Worm (Caenorhabditis elegans) whole organism, L4 larva: ENCODE data around the gene fipr-19.

Source experiments
- F10B5.3 ChIP-seq: sonication (generic microtip); optimal IDR thresholded peaks from 2 replicates; lab custom pipeline; 2016; ENCODE audit warnings: mild to moderate bottlenecking, missing genetic modification characterization, missing compliant biosample characterization
- F37D6.2 ChIP-seq: sonication (generic microtip); optimal IDR thresholded peaks from 2 replicates; lab custom pipeline; 2016; ENCODE audit warnings: mild to moderate bottlenecking, missing genetic modification characterization, missing compliant biosample characterization
- R02D3.7 ChIP-seq: fragments of 150-350 bp; sonication (generic microtip); optimal IDR thresholded peaks from 3 replicates; lab custom pipeline; 2014; ENCODE audit warnings: missing biosample characterization, missing genetic modification characterization
- T20F7.1 ChIP-seq: fragments of 200-800 bp; sonication (Bioruptor generic); optimal IDR thresholded peaks from 2 replicates; lab custom pipeline; 2018; ENCODE audit warnings: mild to moderate bottlenecking, missing genetic modification characterization, missing compliant biosample characterization
- Y75B8A.6 ChIP-seq: fragments of 200-800 bp; sonication (Bioruptor generic); IDR thresholded peaks from 2 replicates; pipeline ENCODE4 v1.3.6; 2022; ENCODE audit warnings: missing genetic modification reagents, missing genetic modification characterization, missing compliant biosample characterization
- ZK337.2 ChIP-seq: fragments of 200-800 bp; sonication (Bioruptor generic); IDR thresholded peaks from 2 replicates; pipeline ENCODE4 v1.3.6; 2022; ENCODE audit warnings: missing genetic modification reagents, missing genetic modification characterization, missing compliant biosample characterization
- ZK546.5 ChIP-seq, 2 experiments: sonication (generic microtip); optimal IDR thresholded peaks; 2 replicates each; lab custom pipeline; 2017; ENCODE audit warnings: missing biosample characterization in 2 of 2, missing genetic modification characterization in 2 of 2
- aha-1 ChIP-seq: fragments of 150-350 bp; peaks from one replicate; lab custom pipeline; 2014; ENCODE audit warnings: missing biosample characterization, missing genetic modification characterization
- ceh-32 ChIP-seq: sonication (generic microtip); optimal IDR thresholded peaks from 2 replicates; lab custom pipeline; 2016; ENCODE audit warnings: mild to moderate bottlenecking, missing genetic modification characterization, missing compliant biosample characterization; ENCODE audit not compliant: poor library complexity
- ceh-44 ChIP-seq: fragments of 200-800 bp; sonication (Bioruptor generic); IDR thresholded peaks from 2 replicates; pipeline ENCODE4 v1.3.6; 2022; ENCODE audit warnings: missing genetic modification reagents, missing genetic modification characterization, missing compliant biosample characterization
- cey-2 ChIP-seq: sonication (generic microtip); optimal IDR thresholded peaks from 3 replicates; lab custom pipeline; 2017; ENCODE audit warnings: missing genetic modification characterization, mild to moderate bottlenecking, missing compliant biosample characterization, antibody characterized with exemption, borderline replicate concordance; ENCODE audit not compliant: insufficient read depth
- daf-12 ChIP-seq: fragments of 150-350 bp; optimal IDR thresholded peaks from 2 replicates; lab custom pipeline; 2014; ENCODE audit warnings: missing biosample characterization, missing genetic modification reagents, missing genetic modification characterization
- dmd-6 ChIP-seq: fragments of 200-800 bp; sonication (Bioruptor generic); IDR thresholded peaks from 2 replicates; pipeline ENCODE4 v1.3.6; 2022; ENCODE audit warnings: missing genetic modification reagents, missing genetic modification characterization, missing compliant biosample characterization
- dpl-1 ChIP-seq: fragments of 150-350 bp; optimal IDR thresholded peaks from 2 replicates; lab custom pipeline; 2014; ENCODE audit warnings: missing biosample characterization, missing genetic modification reagents, missing genetic modification characterization
- dve-1 ChIP-seq: sonication (generic microtip); optimal IDR thresholded peaks from 2 replicates; lab custom pipeline; 2017; ENCODE audit warnings: antibody characterized with exemption, mild to moderate bottlenecking, missing genetic modification characterization, missing compliant biosample characterization; ENCODE audit not compliant: insufficient read depth
- hif-1 ChIP-seq, 2 experiments: sonication (generic microtip); optimal IDR thresholded peaks; 2 replicates each; lab custom pipeline; 2016 to 2017; ENCODE audit warnings: missing compliant biosample characterization in 2 of 2, missing genetic modification characterization in 2 of 2, missing genetic modification reagents in 2 of 2, missing genotype in 2 of 2, mild to moderate bottlenecking in 1 of 2
- hlh-11 ChIP-seq: fragments of 200-800 bp; sonication (Bioruptor generic); optimal IDR thresholded peaks from 2 replicates; lab custom pipeline; 2018; ENCODE audit warnings: mild to moderate bottlenecking, missing genetic modification characterization, missing compliant biosample characterization
- hlh-30 ChIP-seq: sonication (generic microtip); optimal IDR thresholded peaks from 2 replicates; lab custom pipeline; 2017; ENCODE audit warnings: antibody characterized with exemption, mild to moderate bottlenecking, missing genetic modification characterization, missing compliant biosample characterization; ENCODE audit not compliant: insufficient read depth
- lin-38 ChIP-seq: fragments of 200-800 bp; sonication (Bioruptor generic); IDR thresholded peaks from 2 replicates; pipeline ENCODE4 v1.3.6; 2022; ENCODE audit warnings: missing genetic modification reagents, missing genetic modification characterization, missing compliant biosample characterization
- mdl-1 ChIP-seq, 2 experiments: fragments of 150-350 bp in 1 of 2; sonication (generic microtip) in 1 of 2; optimal IDR thresholded peaks; 2 replicates each; lab custom pipeline; 2014 to 2017; ENCODE audit warnings: missing biosample characterization in 2 of 2, missing genetic modification characterization in 2 of 2
- mdt-29 ChIP-seq: fragments of 200-800 bp; sonication (Bioruptor generic); IDR thresholded peaks from 2 replicates; pipeline ENCODE4 v1.3.6; 2022; ENCODE audit warnings: missing genetic modification reagents, missing genetic modification characterization, missing compliant biosample characterization
- mes-2 ChIP-seq: sonication (generic microtip); optimal IDR thresholded peaks from 2 replicates; lab custom pipeline; 2016; ENCODE audit warnings: missing genotype, mild to moderate bottlenecking, missing genetic modification characterization, missing compliant biosample characterization; ENCODE audit not compliant: poor library complexity, severe bottlenecking
- mxl-3 ChIP-seq: fragments of 200-800 bp; sonication (Bioruptor generic); optimal IDR thresholded peaks from 2 replicates; lab custom pipeline; 2018; ENCODE audit warnings: mild to moderate bottlenecking, missing genetic modification characterization, missing compliant biosample characterization
- nhr-102 ChIP-seq: sonication (generic microtip); optimal IDR thresholded peaks from 2 replicates; lab custom pipeline; 2016; ENCODE audit warnings: mild to moderate bottlenecking, missing genetic modification characterization, moderate library complexity, missing compliant biosample characterization
- nhr-111 ChIP-seq: fragments of 200-800 bp; sonication (Bioruptor generic); optimal IDR thresholded peaks from 2 replicates; lab custom pipeline; 2018; ENCODE audit warnings: mild to moderate bottlenecking, missing genetic modification characterization, missing compliant biosample characterization
- nhr-28 ChIP-seq: fragments of 150-350 bp; optimal IDR thresholded peaks from 2 replicates; lab custom pipeline; 2014; ENCODE audit warnings: missing biosample characterization, missing genetic modification characterization
- nhr-42 ChIP-seq: fragments of 200-800 bp; sonication (Bioruptor generic); IDR thresholded peaks from 2 replicates; pipeline ENCODE4 v1.3.6; 2022; ENCODE audit warnings: missing genetic modification characterization, missing compliant biosample characterization
- nhr-6 ChIP-seq: fragments of 150-350 bp; optimal IDR thresholded peaks from 2 replicates; lab custom pipeline; 2014; ENCODE audit warnings: missing biosample characterization, missing genetic modification characterization
- rbr-2 ChIP-seq: sonication (generic microtip); optimal IDR thresholded peaks from 2 replicates; lab custom pipeline; 2016; ENCODE audit warnings: missing genotype, missing genetic modification characterization, missing compliant biosample characterization
- saeg-2 ChIP-seq: fragments of 200-800 bp; sonication (Bioruptor generic); IDR thresholded peaks from 2 replicates; pipeline ENCODE4 v1.3.6; 2022; ENCODE audit warnings: missing genetic modification reagents, missing genetic modification characterization, missing compliant biosample characterization
- sdz-12 ChIP-seq: fragments of 200-800 bp; sonication (Bioruptor generic); optimal IDR thresholded peaks from 2 replicates; lab custom pipeline; 2018; ENCODE audit warnings: mild to moderate bottlenecking, missing genetic modification characterization, missing compliant biosample characterization
- unc-62 ChIP-seq, 3 experiments: fragments of 150-350 bp in 1 of 3; sonication (generic microtip); optimal IDR thresholded peaks in 2 of 3; peaks in 1 of 3; 1 replicate in 1 of 3; 2 replicates in 2 of 3; lab custom pipeline; 2014 to 2017; ENCODE audit warnings: missing biosample characterization in 3 of 3, missing genetic modification characterization in 3 of 3, missing genetic modification reagents in 3 of 3, missing genotype in 1 of 3
- zag-1 ChIP-seq: fragments of 150-350 bp; optimal IDR thresholded peaks from 2 replicates; lab custom pipeline; 2014; ENCODE audit warnings: missing biosample characterization, missing genetic modification characterization
- zfp-3 ChIP-seq: fragments of 200-800 bp; sonication (Bioruptor generic); conservative IDR thresholded peaks from 2 replicates; pipeline ENCODE4 v1.3.6; 2022; ENCODE audit warnings: missing genetic modification reagents, missing genetic modification characterization, missing compliant biosample characterization
- zip-11 ChIP-seq: fragments of 200-800 bp; sonication (Bioruptor generic); IDR thresholded peaks from 2 replicates; pipeline ENCODE4 v1.3.6; 2022; ENCODE audit warnings: missing genetic modification characterization, missing compliant biosample characterization
- zip-2 ChIP-seq: fragments of 150-350 bp; optimal IDR thresholded peaks from 2 replicates; lab custom pipeline; 2014; ENCODE audit warnings: missing biosample characterization, missing genetic modification characterization

The fipr-19 gene

DNA sequence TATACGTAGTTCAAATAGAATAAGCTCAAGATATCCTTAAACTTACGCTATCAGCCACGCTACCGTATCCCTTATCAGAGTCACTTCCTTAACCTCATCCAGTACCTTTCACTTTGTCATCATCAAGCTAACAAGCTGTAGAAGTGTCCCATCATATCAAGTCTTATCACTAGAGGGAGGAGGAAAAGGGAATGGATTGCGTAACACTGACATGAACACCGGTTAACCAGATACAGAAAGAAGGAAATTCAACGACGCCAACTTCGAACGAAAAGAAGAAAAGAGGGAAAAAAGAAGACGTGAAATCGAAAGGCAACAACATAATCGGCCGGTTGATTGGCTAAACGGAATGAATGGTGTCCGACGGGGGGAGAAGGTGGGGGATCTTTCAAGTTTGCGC, 31.3 kb upstream of the fipr-19 start:
- TF ChIP-seq daf-12 (tag; lab: Kevin White, UChicago) (no peak), T20F7.1 (GFP tag; lab: Kevin White, UChicago) (no peak)

DNA sequence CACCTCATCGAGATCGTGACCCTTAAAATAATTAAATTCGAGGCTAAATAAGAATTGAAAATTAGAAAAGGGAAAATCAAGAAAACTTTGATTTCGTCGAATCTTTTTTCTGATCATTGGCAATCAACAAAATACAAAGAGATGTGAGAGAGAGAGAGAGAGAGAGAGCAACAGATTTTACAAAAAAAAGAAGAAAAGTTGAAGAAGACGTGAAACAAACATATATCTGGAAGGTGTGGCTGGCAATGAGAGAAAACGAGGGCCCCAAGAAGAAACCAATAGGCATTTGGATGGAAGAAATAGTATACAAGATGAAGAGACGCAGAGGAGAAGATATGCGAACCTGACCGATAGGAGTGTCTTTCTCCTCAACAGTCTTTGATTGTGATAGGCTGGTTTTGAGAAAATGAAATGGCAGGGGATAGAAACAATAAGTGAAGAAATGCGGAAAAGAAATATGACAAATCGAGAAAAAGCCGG, 30.3 kb upstream of the fipr-19 start, which contains the start of gene mup-4:
Gene mup-4, minus strand, starts transcription at position 51 of the 480 bp plus-strand sequence.
- TF ChIP-seq nhr-111 (GFP tag; lab: Kevin White, UChicago) (no peak), zip-11 (GFP tag; lab: Robert Waterston, UW) (no peak), zag-1 (no peak), rbr-2 (tag; lab: Kevin White, UChicago) (no peak), saeg-2 (GFP tag; lab: Robert Waterston, UW) (no peak), R02D3.7 (tag; lab: Kevin White, UChicago) (no peak), F10B5.3 (tag; lab: Kevin White, UChicago) (no peak), mes-2 (no peak), cey-2 (tag; lab: Kevin White, UChicago) (no peak), dve-1 (tag; lab: Kevin White, UChicago) (no peak), sdz-12 (no peak), nhr-42 (GFP tag; lab: Robert Waterston, UW) (no peak), mdt-29 (GFP tag; lab: Robert Waterston, UW) (no peak), lin-38 (no peak), hif-1 (tag; optimal IDR thresholded peaks at IDR 0.05; lab: Kevin White, UChicago) (no peak), dpl-1 (no peak)

DNA sequence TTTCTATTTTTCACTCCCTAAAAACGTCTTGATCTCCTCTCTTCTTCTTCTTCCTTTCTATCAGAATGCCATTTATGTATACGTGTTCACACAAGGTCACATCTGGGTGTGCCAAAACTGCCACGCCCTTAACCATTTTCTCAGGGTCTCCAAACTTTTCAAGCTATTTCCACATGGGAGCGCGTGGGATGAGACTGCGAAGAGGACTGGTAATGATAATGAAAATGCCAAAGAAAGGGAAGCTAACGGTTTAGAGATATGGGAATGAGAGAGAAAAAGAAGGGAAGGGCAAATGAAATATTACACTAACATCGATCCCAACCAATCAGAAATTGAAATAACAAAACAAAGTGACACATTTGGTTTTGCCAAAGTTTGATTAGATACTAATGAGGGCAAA, 29.6 kb upstream of the fipr-19 start:
- no peak for TF ChIP-seq F37D6.2 (tag; lab: Kevin White, UChicago)
- TF ChIP-seq nhr-6 (tag; lab: Kevin White, UChicago), result peak; percentile 22
- peak; percentile 67 for TF ChIP-seq mxl-3 (GFP tag; lab: Kevin White, UChicago)
- no peak for TF ChIP-seq ceh-44
- TF ChIP-seq nhr-28 (tag; lab: Kevin White, UChicago), result peak; percentile 54
- TF ChIP-seq zip-2 (tag; lab: Kevin White, UChicago), result no peak
- peak; percentile 81 for TF ChIP-seq aha-1 (tag; lab: Kevin White, UChicago)
- TF ChIP-seq Y75B8A.6 (GFP tag; lab: Robert Waterston, UW), result no peak
- TF ChIP-seq cey-2 (tag; lab: Kevin White, UChicago), result no peak
- 0 out of 2 replicates have a peak, but pooled peaks have one; percentile 18 for TF ChIP-seq dmd-6 (GFP tag; lab: Robert Waterston, UW)
- TF ChIP-seq hlh-11, result peak; percentile 36
- TF ChIP-seq mes-2, result peak; percentile 16
- no peak for TF ChIP-seq ceh-32 (tag; lab: Kevin White, UChicago)
- no peak for TF ChIP-seq zag-1
- peak in 1 of 2 experiments; percentile 69 for TF ChIP-seq unc-62 (GFP tag; optimal IDR thresholded peaks at IDR 0.05 in 1 of 2; lab: Kevin White, UChicago)
- TF ChIP-seq unc-62 (tag; optimal IDR thresholded peaks at IDR 0.05; lab: Kevin White, UChicago), result no peak
- TF ChIP-seq mdl-1 (tag; optimal IDR thresholded peaks at IDR 0.05; lab: Kevin White, UChicago), result peak in 1 of 2 experiments; percentile 58
- peak; percentile 36 for TF ChIP-seq hlh-30 (tag; lab: Kevin White, UChicago)
- no peak for TF ChIP-seq ZK546.5 (tag; optimal IDR thresholded peaks at IDR 0.05; lab: Kevin White, UChicago)
- no peak for TF ChIP-seq nhr-102 (tag; lab: Kevin White, UChicago)
- TF ChIP-seq ZK337.2 (GFP tag; lab: Robert Waterston, UW), result no peak
- TF ChIP-seq zfp-3 (GFP tag; lab: Robert Waterston, UW), result no peak
